Worm (Caenorhabditis elegans) whole organism, L3 larva: Measurements from ENCODE around the gene pat-4.

Experiments used
- aly-2 ChIP-seq: fragments of 150-350 bp; optimal IDR thresholded peaks from 2 replicates; lab custom pipeline; 2014; ENCODE audit warnings: missing biosample characterization, missing genetic modification characterization
- ama-1 ChIP-seq: fragments of 150-350 bp; optimal IDR thresholded peaks from 2 replicates; lab custom pipeline; 2018
- ceh-16 ChIP-seq: sonication (generic microtip); optimal IDR thresholded peaks from 2 replicates; lab custom pipeline; 2017; ENCODE audit warnings: missing biosample characterization, missing genetic modification characterization
- eor-1 ChIP-seq, 2 experiments: fragments of 150-350 bp; optimal IDR thresholded peaks; 2 replicates each; lab custom pipeline; 2014 to 2018; ENCODE audit warnings: missing biosample characterization in 2 of 2, missing genetic modification characterization in 2 of 2
- fkh-10 ChIP-seq: sonication (generic microtip); optimal IDR thresholded peaks from 2 replicates; lab custom pipeline; 2017; ENCODE audit warnings: missing biosample characterization, missing genetic modification reagents, missing genetic modification characterization
- fkh-2 ChIP-seq: fragments of 150-350 bp; optimal IDR thresholded peaks from 2 replicates; lab custom pipeline; 2014; ENCODE audit warnings: missing biosample characterization, missing genetic modification reagents, missing genetic modification characterization
- nhr-11 ChIP-seq: fragments of 150-350 bp; optimal IDR thresholded peaks from 2 replicates; lab custom pipeline; 2014; ENCODE audit warnings: missing biosample characterization, missing genetic modification characterization
- nhr-237 ChIP-seq: fragments of 150-350 bp; optimal IDR thresholded peaks from 2 replicates; lab custom pipeline; 2014; ENCODE audit warnings: missing biosample characterization, missing genetic modification characterization
- nhr-76 ChIP-seq: fragments of 150-350 bp; sonication (generic microtip); optimal IDR thresholded peaks from 5 replicates; lab custom pipeline; 2014; ENCODE audit warnings: missing biosample characterization, missing genetic modification characterization
- nhr-77 ChIP-seq: fragments of 150-350 bp; optimal IDR thresholded peaks from 2 replicates; lab custom pipeline; 2014; ENCODE audit warnings: missing biosample characterization, missing genetic modification characterization
- skn-1 ChIP-seq: fragments of 150-350 bp; optimal IDR thresholded peaks from 2 replicates; lab custom pipeline; 2014; ENCODE audit warnings: missing biosample characterization, missing genetic modification characterization
- zag-1 ChIP-seq: fragments of 150-350 bp; optimal IDR thresholded peaks from 2 replicates; lab custom pipeline; 2014; ENCODE audit warnings: missing biosample characterization, missing genetic modification characterization

ce11 chrIII:63584-64316 lies 30.9 kb downstream of the pat-4 start:
- TF ChIP-seq fkh-2 (tag; lab: Kevin White, UChicago) (no peak), aly-2 (tag; lab: Kevin White, UChicago) (no peak), eor-1 (tag; optimal IDR thresholded peaks at IDR 0.05; lab: Kevin White, UChicago) (no peak), nhr-237 (tag; lab: Kevin White, UChicago) (no peak), ama-1 (lab: Kevin White, UChicago) (peak; percentile 67), nhr-11 (no peak), nhr-77 (tag; lab: Kevin White, UChicago) (no peak), nhr-76 (tag; lab: Kevin White, UChicago) (no peak), fkh-10 (GFP tag; lab: Kevin White, UChicago) (no peak), zag-1 (tag; lab: Kevin White, UChicago) (no peak), ceh-16 (no peak), skn-1 (tag; lab: Kevin White, UChicago) (no peak)
